Fruit fly (Drosophila melanogaster) whole organism, pupa: ENCODE data around the gene alpha-Spec.

Experiments
- CG17806 ChIP-seq: fragments of 200-800 bp; sonication (Bioruptor generic); optimal IDR thresholded peaks from 2 replicates; lab custom pipeline; 2018; ENCODE audit warnings: missing biosample characterization, mild to moderate bottlenecking, missing genetic modification characterization, moderate library complexity
- CG34367 ChIP-seq: fragments of 200-800 bp; sonication (Bioruptor generic); optimal IDR thresholded peaks from 2 replicates; lab custom pipeline; 2018; ENCODE audit warnings: missing biosample characterization, mild to moderate bottlenecking, missing genetic modification characterization
- gl ChIP-seq: fragments of 200-800 bp; sonication (Bioruptor generic); optimal IDR thresholded peaks from 2 replicates; lab custom pipeline; 2018; ENCODE audit warnings: missing biosample characterization, mild to moderate bottlenecking, missing genetic modification characterization

- TF ChIP-seq gl (tag; lab: Kevin White, UChicago) (peak; percentile 79), CG34367 (tag; lab: Kevin White, UChicago) (peak; percentile 86), CG17806 (tag; lab: Kevin White, UChicago) (peak; percentile 87)
Measured at dm6 chr3L:1808631-1809030, 13.5 kb upstream of the alpha-Spec start.
